Worm (Caenorhabditis elegans) whole organism, early embryonic: ENCODE measurements around the gene crh-1.

ENCODE experiments used
- aly-1 ChIP-seq: sonication (generic microtip); optimal IDR thresholded peaks from 2 replicates; lab custom pipeline; 2016; ENCODE audit warnings: missing genetic modification characterization, missing compliant biosample characterization
- ama-1 ChIP-seq: fragments of 150-350 bp; optimal IDR thresholded peaks from 2 replicates; lab custom pipeline; 2014
- ets-7 ChIP-seq: sonication (generic microtip); optimal IDR thresholded peaks from 2 replicates; lab custom pipeline; 2016; ENCODE audit warnings: missing genotype, missing genetic modification characterization, missing compliant biosample characterization
- hmbx-1 ChIP-seq: sonication (generic microtip); optimal IDR thresholded peaks from 2 replicates; lab custom pipeline; 2016; ENCODE audit warnings: mild to moderate bottlenecking, missing genetic modification characterization, missing compliant biosample characterization
- hmg-4 ChIP-seq: fragments of 200-800 bp; sonication (Bioruptor generic); optimal IDR thresholded peaks from 2 replicates; lab custom pipeline; 2018; ENCODE audit warnings: mild to moderate bottlenecking, missing genetic modification characterization, missing compliant biosample characterization
- hnd-1 ChIP-seq: sonication (generic microtip); optimal IDR thresholded peaks from 2 replicates; lab custom pipeline; 2016; ENCODE audit warnings: missing genetic modification characterization, missing compliant biosample characterization
- pes-1 ChIP-seq: fragments of 200-800 bp; sonication (Bioruptor generic); IDR thresholded peaks from 2 replicates; pipeline ENCODE4 v1.3.6; 2022; ENCODE audit warnings: missing genetic modification reagents, missing genetic modification characterization, missing compliant biosample characterization
- sea-1 ChIP-seq: fragments of 200-800 bp; sonication (Bioruptor generic); conservative IDR thresholded peaks from 2 replicates; pipeline ENCODE4 v1.3.6; 2022; ENCODE audit warnings: missing genetic modification characterization, missing compliant biosample characterization
- tbx-11 ChIP-seq: fragments of 200-800 bp; sonication (Bioruptor generic); IDR thresholded peaks from 2 replicates; pipeline ENCODE4 v1.3.6; 2022; ENCODE audit warnings: missing genetic modification characterization, missing compliant biosample characterization
- tbx-37 ChIP-seq: fragments of 200-800 bp; sonication (Bioruptor generic); conservative IDR thresholded peaks from 2 replicates; pipeline ENCODE4 v1.3.6; 2022; ENCODE audit warnings: missing genetic modification reagents, missing genetic modification characterization, missing compliant biosample characterization
- tra-4 ChIP-seq: sonication (generic microtip); optimal IDR thresholded peaks from 2 replicates; lab custom pipeline; 2017; ENCODE audit warnings: missing genetic modification characterization, missing compliant biosample characterization

ce11 chrIII:11706665-11707064 is 49.1 kb downstream of the crh-1 start, which contains the start of gene col-96:
- no peak for TF ChIP-seq tra-4 (tag; lab: Kevin White, UChicago)
- no peak for TF ChIP-seq aly-1 (tag; lab: Kevin White, UChicago)
- TF ChIP-seq sea-1 (GFP tag; lab: Robert Waterston, UW) = no peak
- TF ChIP-seq hmbx-1 (tag; lab: Kevin White, UChicago) = no peak
- no peak for TF ChIP-seq hmg-4 (GFP tag; lab: Kevin White, UChicago)
- TF ChIP-seq tbx-37 (GFP tag; lab: Robert Waterston, UW) = no peak
- no peak for TF ChIP-seq ama-1
- TF ChIP-seq tbx-11 (GFP tag; lab: Robert Waterston, UW) = no peak
- TF ChIP-seq pes-1 (GFP tag; lab: Robert Waterston, UW) = no peak
- TF ChIP-seq ets-7 (tag; lab: Kevin White, UChicago) = no peak
- no peak for TF ChIP-seq hnd-1
